Fruit fly (Drosophila melanogaster) whole organism: ENCODE results near the gene Trmt112.

Experiments
- CG8478 ChIP-seq: fragments of >200 bp; optimal IDR thresholded peaks from 2 replicates; lab custom pipeline; 2018; ENCODE audit warnings: inconsistent platforms
- Dll ChIP-seq: fragments of >200 bp; optimal IDR thresholded peaks from 2 replicates; lab custom pipeline; 2017
- EcR ChIP-seq, 2 experiments: fragments of >200 bp; optimal IDR thresholded peaks; 2 replicates each; lab custom pipeline; 2017; ENCODE audit warnings: missing biosample characterization in 2 of 2, missing genetic modification characterization in 2 of 2, missing genetic modification reagents in 2 of 2
- pan ChIP-seq: fragments of >200 bp; optimal IDR thresholded peaks from 2 replicates; lab custom pipeline; 2017
- psq ChIP-seq: fragments of >200 bp; optimal IDR thresholded peaks from 2 replicates; lab custom pipeline; 2017
- usp ChIP-seq: fragments of >200 bp; optimal IDR thresholded peaks from 2 replicates; lab custom pipeline; 2017; ENCODE audit warnings: missing biosample characterization, missing genetic modification characterization, mixed read lengths

Trmt112 gene

dm6 chr3L:21201246-21201896 lies 15.3 kb downstream of the Trmt112 start:
- TF ChIP-seq EcR (GFP tag; optimal IDR thresholded peaks at IDR 0.05; lab: Kevin White, UChicago), result no peak
- no peak for TF ChIP-seq CG8478 (lab: Kevin White, UChicago)
- TF ChIP-seq psq (lab: Kevin White, UChicago), result no peak
- TF ChIP-seq usp (GFP tag; lab: Kevin White, UChicago), result no peak
- no peak for TF ChIP-seq Dll (lab: Kevin White, UChicago)
- TF ChIP-seq pan (lab: Kevin White, UChicago), result no peak

dm6 chr3L:21200587-21200986 lies 16.1 kb downstream of the Trmt112 start:
- TF ChIP-seq usp (GFP tag; lab: Kevin White, UChicago) (no peak), CG8478 (lab: Kevin White, UChicago) (no peak), Dll (lab: Kevin White, UChicago) (no peak), psq (lab: Kevin White, UChicago) (no peak), pan (lab: Kevin White, UChicago) (no peak), EcR (GFP tag; optimal IDR thresholded peaks at IDR 0.05; lab: Kevin White, UChicago) (no peak)

DNA sequence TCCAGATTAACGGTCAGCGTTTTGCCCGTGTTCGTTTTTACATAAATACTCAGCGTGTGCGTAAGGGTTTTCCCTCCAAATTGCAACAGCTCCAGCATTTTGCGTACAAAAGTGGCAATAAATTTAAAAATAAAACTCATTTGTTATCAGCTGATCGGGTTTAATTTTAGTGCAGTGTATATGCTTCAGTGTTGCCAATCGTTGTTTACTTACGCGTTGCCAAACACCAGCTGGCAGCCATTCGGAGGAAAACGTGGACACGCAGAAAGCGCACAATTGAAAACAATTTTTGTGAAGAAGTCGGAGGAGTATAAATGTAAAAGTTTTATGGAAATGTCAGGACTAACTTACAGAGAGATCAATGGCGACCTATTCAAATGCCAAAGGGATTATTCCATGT lies 20.1 kb downstream of the Trmt112 start, which contains the start of the genes Targ3 and park:
TSS of gene Targ3 (plus strand) at position 269 of the 400 bp plus-strand sequence.
TSS of gene park (minus strand) at position 291 of the 400 bp plus-strand sequence.
- TF ChIP-seq Dll (lab: Kevin White, UChicago) (no peak), pan (lab: Kevin White, UChicago) (no peak), EcR (GFP tag; optimal IDR thresholded peaks at IDR 0.05; lab: Kevin White, UChicago) (no peak), CG8478 (lab: Kevin White, UChicago) (no peak), psq (lab: Kevin White, UChicago) (no peak), usp (GFP tag; lab: Kevin White, UChicago) (no peak)

dm6 chr3L:21194392-21194925 lies 22.2 kb downstream of the Trmt112 start:
- TF ChIP-seq usp (GFP tag; lab: Kevin White, UChicago), result no peak
- no peak for TF ChIP-seq EcR (GFP tag; optimal IDR thresholded peaks at IDR 0.05; lab: Kevin White, UChicago)
- no peak for TF ChIP-seq CG8478 (lab: Kevin White, UChicago)
- no peak for TF ChIP-seq Dll (lab: Kevin White, UChicago)
- no peak for TF ChIP-seq pan (lab: Kevin White, UChicago)
- no peak for TF ChIP-seq psq (lab: Kevin White, UChicago)

- TF ChIP-seq pan (lab: Kevin White, UChicago), result no peak
- TF ChIP-seq EcR (GFP tag; optimal IDR thresholded peaks at IDR 0.05; lab: Kevin White, UChicago), result no peak
- TF ChIP-seq Dll (lab: Kevin White, UChicago), result no peak
Observed at dm6 chr3L:21193170-21193569, 23.5 kb downstream of the Trmt112 start, which contains the start of gene CG42337. CG42337 (minus strand) TSS chr3L:21193363.

- TF ChIP-seq CG8478 (lab: Kevin White, UChicago) (no peak), Dll (lab: Kevin White, UChicago) (no peak), usp (GFP tag; lab: Kevin White, UChicago) (no peak), psq (lab: Kevin White, UChicago) (no peak), pan (lab: Kevin White, UChicago) (no peak), EcR (GFP tag; optimal IDR thresholded peaks at IDR 0.05; lab: Kevin White, UChicago) (no peak)
Observed at dm6 chr3L:21192024-21192423, 24.6 kb downstream of the Trmt112 start.

DNA sequence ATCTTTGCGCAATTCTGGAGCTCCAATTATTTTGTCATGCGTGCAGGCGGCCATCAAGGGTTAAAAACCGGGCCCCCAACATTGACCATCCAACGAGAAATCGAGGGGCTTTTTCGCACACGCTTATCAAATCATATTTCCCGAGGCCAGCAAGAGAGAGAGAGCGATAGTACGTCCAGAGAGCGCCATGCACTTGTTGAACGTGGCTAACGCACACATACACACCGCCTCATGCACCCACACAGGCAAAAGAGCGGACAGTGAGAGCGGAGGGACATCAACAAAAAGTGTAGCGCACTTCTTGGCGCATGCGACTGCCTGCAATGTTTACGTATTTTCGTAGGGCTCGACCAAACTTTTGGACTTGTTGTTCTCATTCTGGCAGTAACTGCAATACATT lies 30.2 kb downstream of the Trmt112 start:
- no peak for TF ChIP-seq psq (lab: Kevin White, UChicago)
- no peak for TF ChIP-seq Dll (lab: Kevin White, UChicago)
- TF ChIP-seq EcR (GFP tag; optimal IDR thresholded peaks at IDR 0.05; lab: Kevin White, UChicago), result no peak
- TF ChIP-seq usp (GFP tag; lab: Kevin White, UChicago), result no peak
- no peak for TF ChIP-seq pan (lab: Kevin White, UChicago)
- TF ChIP-seq CG8478 (lab: Kevin White, UChicago), result no peak

DNA sequence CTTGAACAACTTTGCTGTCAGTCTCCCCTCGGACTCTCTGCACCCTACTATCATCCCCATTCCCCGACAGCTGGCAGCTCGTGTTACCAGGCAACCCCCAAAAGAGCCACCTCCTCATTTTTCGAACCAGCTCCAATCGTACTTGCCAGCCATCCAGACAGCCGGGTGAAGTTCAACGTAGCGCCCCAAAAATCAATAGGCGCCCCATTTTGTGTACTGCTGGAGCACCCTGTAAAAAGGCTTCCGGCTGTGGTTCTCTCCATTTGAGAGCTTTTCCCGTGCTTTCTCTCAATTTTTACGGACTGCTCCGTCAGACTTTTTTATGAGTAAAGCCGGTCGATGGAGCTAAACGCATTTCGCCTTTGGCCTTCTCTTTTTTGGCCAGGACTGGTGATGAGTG lies 31.0 kb downstream of the Trmt112 start:
- no peak for TF ChIP-seq Dll (lab: Kevin White, UChicago)
- TF ChIP-seq CG8478 (lab: Kevin White, UChicago), result no peak
- TF ChIP-seq pan (lab: Kevin White, UChicago), result no peak
- TF ChIP-seq usp (GFP tag; lab: Kevin White, UChicago), result no peak
- no peak for TF ChIP-seq psq (lab: Kevin White, UChicago)

dm6 chr3L:21176935-21177581 lies 39.6 kb downstream of the Trmt112 start:
- TF ChIP-seq Dll (lab: Kevin White, UChicago), result no peak
- TF ChIP-seq psq (lab: Kevin White, UChicago), result no peak
- TF ChIP-seq usp (GFP tag; lab: Kevin White, UChicago), result no peak
- no peak for TF ChIP-seq pan (lab: Kevin White, UChicago)
- TF ChIP-seq EcR (GFP tag; optimal IDR thresholded peaks at IDR 0.05; lab: Kevin White, UChicago), result no peak

- TF ChIP-seq usp (GFP tag; lab: Kevin White, UChicago) (no peak), CG8478 (lab: Kevin White, UChicago) (no peak), Dll (lab: Kevin White, UChicago) (no peak), pan (lab: Kevin White, UChicago) (no peak), psq (lab: Kevin White, UChicago) (no peak), EcR (GFP tag; optimal IDR thresholded peaks at IDR 0.05; lab: Kevin White, UChicago) (no peak)
Observed at dm6 chr3L:21176276-21176934, 40.2 kb downstream of the Trmt112 start.
